Fruit fly (Drosophila melanogaster): ENCODE results near the gene Nmdar1.

Gene Nmdar1

dm6 chr3R:5470586-5471283 lies 52.4 kb downstream of the Nmdar1 start, which contains the start of the genes mRpL44 and Snr1:
Gene mRpL44, minus strand, starts transcription at chr3R:5470636.
Gene Snr1, plus strand, starts transcription at chr3R:5470926.
- TF ChIP-seq CG17801 (GFP tag; optimal IDR thresholded peaks at IDR 0.05; ENCODE audit: partially characterized antibody): peak; percentile 45

DNA sequence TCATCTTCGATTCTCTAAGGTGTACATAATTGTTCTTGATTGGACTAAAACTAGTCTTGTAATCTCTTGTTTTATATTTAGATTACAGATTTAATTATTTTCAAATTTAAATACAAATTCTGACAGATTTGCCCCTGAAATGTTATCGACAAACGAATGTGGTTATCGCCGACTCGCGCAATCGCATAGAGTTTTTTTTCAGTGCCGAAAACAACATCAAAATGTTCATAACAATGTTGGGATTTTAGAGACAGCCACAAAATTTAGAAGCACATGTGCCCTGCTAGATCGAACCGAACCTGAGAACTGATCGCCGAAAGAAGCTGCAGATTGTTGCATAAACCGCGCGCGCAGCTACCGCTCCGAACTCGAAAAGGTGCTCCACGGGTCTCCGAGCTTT lies 55.5 kb downstream of the Nmdar1 start, which contains the start of gene POLDIP2:
TSS of gene POLDIP2 (plus strand) at position 160 of the 400 bp plus-strand sequence.
- no peak for TF ChIP-seq CG17801 (GFP tag; optimal IDR thresholded peaks at IDR 0.05; ENCODE audit: partially characterized antibody)

- TF ChIP-seq CG17801 (GFP tag; optimal IDR thresholded peaks at IDR 0.05; ENCODE audit: partially characterized antibody): peak; percentile 84
These were observed 56.3 kb downstream of the Nmdar1 start, which contains the start of gene RpL35A for dm6 chr3R:5466875-5467274. Gene RpL35A, minus strand, starts transcription at chr3R:5467101.

dm6 chr3R:5464481-5464880 lies 58.6 kb downstream of the Nmdar1 start, which contains the start of gene PEK:
Gene PEK, minus strand, starts transcription at chr3R:5464753.
- TF ChIP-seq CG17801 (GFP tag; optimal IDR thresholded peaks at IDR 0.05; ENCODE audit: partially characterized antibody): peak; percentile 21

DNA sequence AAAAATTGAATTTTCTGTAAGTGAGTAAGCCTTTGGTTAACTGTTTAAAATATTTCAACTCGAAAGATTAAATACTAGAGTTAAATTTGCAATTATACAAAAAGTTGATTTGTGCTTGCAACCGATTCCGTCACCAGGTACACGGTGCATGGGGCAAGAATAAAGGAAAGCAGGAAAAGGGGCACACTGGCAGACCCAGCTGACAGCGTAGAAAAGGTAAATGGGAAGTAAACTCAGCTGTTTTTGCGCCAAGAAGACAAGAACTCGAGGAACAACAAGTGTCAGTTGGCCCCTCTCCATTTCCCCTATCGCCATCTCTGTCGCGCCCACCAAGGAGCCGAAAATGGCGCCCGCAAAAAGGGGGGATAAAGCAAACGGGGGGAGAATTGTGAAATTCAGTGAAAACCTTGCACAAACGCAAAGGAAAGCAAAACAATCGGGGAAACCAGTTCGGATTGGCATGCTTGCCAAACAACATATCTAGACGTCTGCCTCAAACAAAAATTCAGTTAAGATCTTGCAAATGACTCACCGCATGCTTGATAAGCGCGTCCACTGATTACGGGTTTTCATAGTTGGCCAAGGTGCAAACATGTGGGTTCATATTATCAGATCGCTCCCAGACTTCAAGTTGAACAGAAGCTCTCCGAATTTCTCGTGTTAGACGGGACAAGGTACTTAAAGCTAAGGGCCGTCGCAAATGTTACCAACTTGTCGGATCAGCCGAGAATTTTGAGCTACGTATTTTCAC lies 59.8 kb downstream of the Nmdar1 start:
- TF ChIP-seq CG17801 (GFP tag; optimal IDR thresholded peaks at IDR 0.05; ENCODE audit: partially characterized antibody): no peak

All from ovary, adult (tissue).